Worm (Caenorhabditis elegans): ENCODE measurements around the gene Y57G11C.30.

ce11 chrIV:14891996-14892395 lies 46.7 kb upstream of the Y57G11C.30 start:
- TF ChIP-seq fos-1 (tag; optimal IDR thresholded peaks at IDR 0.05): no peak
- TF ChIP-seq ceh-82 (tag; optimal IDR thresholded peaks at IDR 0.05): no peak
- TF ChIP-seq lsy-2 (tag; optimal IDR thresholded peaks at IDR 0.05): no peak
- TF ChIP-seq sem-4 (tag; optimal IDR thresholded peaks at IDR 0.05): no peak
- no peak for TF ChIP-seq unc-62 (GFP tag; optimal IDR thresholded peaks at IDR 0.05)
- TF ChIP-seq skn-1 (tag; optimal IDR thresholded peaks at IDR 0.05): no peak
- no peak for TF ChIP-seq lin-11 (tag; optimal IDR thresholded peaks at IDR 0.05)
- TF ChIP-seq lin-39 (tag; optimal IDR thresholded peaks at IDR 0.05): no peak
- no peak for TF ChIP-seq R02D3.7 (tag; optimal IDR thresholded peaks at IDR 0.05)
- TF ChIP-seq lin-13 (GFP tag; optimal IDR thresholded peaks at IDR 0.05): no peak
- TF ChIP-seq nhr-10 (tag; optimal IDR thresholded peaks at IDR 0.05): no peak

Data from whole organism, L2 larva.